Worm (Caenorhabditis elegans): ENCODE results near the gene F38B6.2.

ce11 chrX:6692896-6693295 lies 5.4 kb upstream of the F38B6.2 start:
- TF ChIP-seq lsy-2 (tag; optimal IDR thresholded peaks at IDR 0.05): no peak
- TF ChIP-seq elt-1 (tag; optimal IDR thresholded peaks at IDR 0.05; ENCODE audit: borderline replicate concordance, insufficient read depth): no peak
- TF ChIP-seq elt-3 (tag; optimal IDR thresholded peaks at IDR 0.05): no peak
- no peak for TF ChIP-seq ceh-43 (GFP tag; optimal IDR thresholded peaks at IDR 0.05)
- no peak for TF ChIP-seq hlh-1 (tag; optimal IDR thresholded peaks at IDR 0.05)
- no peak for TF ChIP-seq ceh-39 (tag; optimal IDR thresholded peaks at IDR 0.05)
- TF ChIP-seq zip-8 (tag; optimal IDR thresholded peaks at IDR 0.05): no peak
- no peak for TF ChIP-seq mab-5 (tag; optimal IDR thresholded peaks at IDR 0.05)
- no peak for TF ChIP-seq nhr-76 (tag; optimal IDR thresholded peaks at IDR 0.05)
- no peak for TF ChIP-seq snpc-4 (tag; optimal IDR thresholded peaks at IDR 0.05)
- TF ChIP-seq unc-39 (tag; optimal IDR thresholded peaks at IDR 0.05): no peak
